Fruit fly (Drosophila melanogaster) whole organism: Measurements from ENCODE around the gene CG7006.

Source experiments
- CG8478 ChIP-seq: fragments of >200 bp; optimal IDR thresholded peaks from 2 replicates; lab custom pipeline; 2018; ENCODE audit warnings: inconsistent platforms
- Dll ChIP-seq: fragments of >200 bp; optimal IDR thresholded peaks from 2 replicates; lab custom pipeline; 2017
- EcR ChIP-seq, 2 experiments: fragments of >200 bp; optimal IDR thresholded peaks; 2 replicates each; lab custom pipeline; 2017; ENCODE audit warnings: missing biosample characterization in 2 of 2, missing genetic modification characterization in 2 of 2, missing genetic modification reagents in 2 of 2
- pan ChIP-seq: fragments of >200 bp; optimal IDR thresholded peaks from 2 replicates; lab custom pipeline; 2017
- psq ChIP-seq: fragments of >200 bp; optimal IDR thresholded peaks from 2 replicates; lab custom pipeline; 2017
- usp ChIP-seq: fragments of >200 bp; optimal IDR thresholded peaks from 2 replicates; lab custom pipeline; 2017; ENCODE audit warnings: missing biosample characterization, missing genetic modification characterization, mixed read lengths

dm6 chr3R:24862574-24863089 lies 12.2 kb downstream of the CG7006 start, which contains the start of gene CG7016:
- TF ChIP-seq pan (lab: Kevin White, UChicago) = no peak
- TF ChIP-seq usp (GFP tag; lab: Kevin White, UChicago) = no peak
- TF ChIP-seq psq = no peak
- TF ChIP-seq Dll = no peak
- TF ChIP-seq CG8478 = no peak
- TF ChIP-seq EcR (GFP tag; optimal IDR thresholded peaks at IDR 0.05; lab: Kevin White, UChicago) = no peak
